Worm (Caenorhabditis elegans) whole organism, mixed stage, embryonic: Measurements from ENCODE around the gene sru-13.

Experiments
- M03D4.4 ChIP-seq: sonication (generic microtip); optimal IDR thresholded peaks from 2 replicates; lab custom pipeline; 2017; ENCODE audit warnings: mild to moderate bottlenecking, missing genetic modification characterization, missing compliant biosample characterization
- blmp-1 ChIP-seq: fragments of 150-350 bp; optimal IDR thresholded peaks from 2 replicates; lab custom pipeline; 2014; ENCODE audit warnings: missing biosample characterization, missing genetic modification characterization
- ces-1 ChIP-seq: fragments of 150-350 bp; optimal IDR thresholded peaks from 2 replicates; lab custom pipeline; 2014; ENCODE audit warnings: missing biosample characterization, missing genetic modification reagents, missing genetic modification characterization
- mls-2 ChIP-seq: sonication (generic microtip); optimal IDR thresholded peaks from 2 replicates; lab custom pipeline; 2016; ENCODE audit warnings: mild to moderate bottlenecking, missing genetic modification characterization, moderate library complexity, missing compliant biosample characterization

DNA sequence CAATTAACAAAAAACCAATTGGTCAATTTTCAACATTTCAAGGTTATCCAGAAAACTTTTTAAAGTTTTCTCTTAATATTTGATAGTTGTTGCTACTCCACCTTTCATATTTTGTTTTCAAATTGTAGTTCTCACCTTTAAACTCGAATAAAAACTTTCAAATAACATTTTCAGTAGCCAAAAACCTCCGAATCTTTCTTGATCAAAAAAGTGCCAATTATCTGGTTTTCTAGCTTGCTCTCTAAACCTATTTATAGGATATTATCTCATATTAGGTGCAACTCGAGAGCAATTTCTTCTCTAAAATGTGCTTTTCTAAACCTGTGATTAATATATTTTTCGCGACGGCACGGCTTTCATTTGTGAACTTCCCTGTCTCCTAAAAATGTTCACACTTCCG is 35.2 kb downstream of the sru-13 start, which contains the start of gene sru-26:
- TF ChIP-seq blmp-1 (tag; lab: Kevin White, UChicago) (no peak), M03D4.4 (tag; lab: Kevin White, UChicago) (no peak), ces-1 (GFP tag; lab: Kevin White, UChicago) (no peak), mls-2 (tag; lab: Kevin White, UChicago) (no peak)
